Worm (Caenorhabditis elegans) whole organism, early embryonic: ENCODE data around the gene ZK742.3.
A peak's percentile ranks its signal among the peaks of the same experiment; 100 is the strongest.

Source experiments
- B0310.2 ChIP-seq: sonication (generic microtip); optimal IDR thresholded peaks from 2 replicates; lab custom pipeline; 2016; ENCODE audit warnings: mild to moderate bottlenecking, missing genetic modification characterization, missing compliant biosample characterization
- F13C5.2 ChIP-seq: sonication (generic microtip); optimal IDR thresholded peaks from 2 replicates; lab custom pipeline; 2017; ENCODE audit warnings: mild to moderate bottlenecking, missing genetic modification characterization, inconsistent platforms, missing compliant biosample characterization
- aly-1 ChIP-seq: sonication (generic microtip); optimal IDR thresholded peaks from 2 replicates; lab custom pipeline; 2016; ENCODE audit warnings: missing genetic modification characterization, missing compliant biosample characterization
- ama-1 ChIP-seq: fragments of 150-350 bp; optimal IDR thresholded peaks from 2 replicates; lab custom pipeline; 2014
- ceh-13 ChIP-seq: fragments of 200-800 bp; sonication (Bioruptor generic); optimal IDR thresholded peaks from 2 replicates; lab custom pipeline; 2018; ENCODE audit warnings: mild to moderate bottlenecking, missing genetic modification characterization, missing compliant biosample characterization
- ceh-36 ChIP-seq: sonication (generic microtip); optimal IDR thresholded peaks from 2 replicates; lab custom pipeline; 2016; ENCODE audit warnings: missing genetic modification characterization, inconsistent platforms, missing compliant biosample characterization
- ets-7 ChIP-seq: sonication (generic microtip); optimal IDR thresholded peaks from 2 replicates; lab custom pipeline; 2016; ENCODE audit warnings: missing genotype, missing genetic modification characterization, missing compliant biosample characterization
- flt-1 ChIP-seq: fragments of 200-800 bp; sonication (Bioruptor generic); IDR thresholded peaks from 2 replicates; pipeline ENCODE4 v1.3.6; 2022; ENCODE audit warnings: missing genetic modification characterization, missing compliant biosample characterization
- hmbx-1 ChIP-seq: sonication (generic microtip); optimal IDR thresholded peaks from 2 replicates; lab custom pipeline; 2016; ENCODE audit warnings: mild to moderate bottlenecking, missing genetic modification characterization, missing compliant biosample characterization
- hmg-4 ChIP-seq: fragments of 200-800 bp; sonication (Bioruptor generic); optimal IDR thresholded peaks from 2 replicates; lab custom pipeline; 2018; ENCODE audit warnings: mild to moderate bottlenecking, missing genetic modification characterization, missing compliant biosample characterization
- hnd-1 ChIP-seq: sonication (generic microtip); optimal IDR thresholded peaks from 2 replicates; lab custom pipeline; 2016; ENCODE audit warnings: missing genetic modification characterization, missing compliant biosample characterization
- pes-1 ChIP-seq: fragments of 200-800 bp; sonication (Bioruptor generic); IDR thresholded peaks from 2 replicates; pipeline ENCODE4 v1.3.6; 2022; ENCODE audit warnings: missing genetic modification reagents, missing genetic modification characterization, missing compliant biosample characterization
- scrt-1 ChIP-seq: fragments of 200-800 bp; sonication (Bioruptor generic); IDR thresholded peaks from 2 replicates; pipeline ENCODE4 v1.3.6; 2022; ENCODE audit warnings: missing genetic modification characterization, missing compliant biosample characterization
- sea-1 ChIP-seq: fragments of 200-800 bp; sonication (Bioruptor generic); conservative IDR thresholded peaks from 2 replicates; pipeline ENCODE4 v1.3.6; 2022; ENCODE audit warnings: missing genetic modification characterization, missing compliant biosample characterization
- tbx-11 ChIP-seq: fragments of 200-800 bp; sonication (Bioruptor generic); IDR thresholded peaks from 2 replicates; pipeline ENCODE4 v1.3.6; 2022; ENCODE audit warnings: missing genetic modification characterization, missing compliant biosample characterization
- tbx-37 ChIP-seq: fragments of 200-800 bp; sonication (Bioruptor generic); conservative IDR thresholded peaks from 2 replicates; pipeline ENCODE4 v1.3.6; 2022; ENCODE audit warnings: missing genetic modification reagents, missing genetic modification characterization, missing compliant biosample characterization
- tra-4 ChIP-seq: sonication (generic microtip); optimal IDR thresholded peaks from 2 replicates; lab custom pipeline; 2017; ENCODE audit warnings: missing genetic modification characterization, missing compliant biosample characterization

Gene ZK742.3

ce11 chrV:7830952-7831351, 21.2 kb upstream of the ZK742.3 start:
- TF ChIP-seq ama-1 (lab: Kevin White, UChicago): no peak
- TF ChIP-seq hmbx-1 (tag; lab: Kevin White, UChicago): no peak
- TF ChIP-seq hnd-1 (tag; lab: Kevin White, UChicago): no peak

ce11 chrV:7826917-7827316, 17.2 kb upstream of the ZK742.3 start, which contains the start of gene mig-6:
TSS of gene mig-6 (plus strand) at chrV:7827217.
- TF ChIP-seq tbx-37 (GFP tag; lab: Robert Waterston, UW): no peak
- TF ChIP-seq hmg-4: no peak
- no peak for TF ChIP-seq hmbx-1 (tag; lab: Kevin White, UChicago)

- no peak for TF ChIP-seq scrt-1 (GFP tag; lab: Robert Waterston, UW)
- no peak for TF ChIP-seq tra-4 (tag; lab: Kevin White, UChicago)
- TF ChIP-seq B0310.2 (tag; lab: Kevin White, UChicago): no peak
- TF ChIP-seq tbx-37 (GFP tag; lab: Robert Waterston, UW): no peak
- TF ChIP-seq pes-1 (GFP tag; lab: Robert Waterston, UW): no peak
- no peak for TF ChIP-seq ceh-36 (tag; lab: Kevin White, UChicago)
- no peak for TF ChIP-seq aly-1
- TF ChIP-seq ceh-13 (GFP tag; lab: Kevin White, UChicago): no peak
- TF ChIP-seq flt-1: no peak
- no peak for TF ChIP-seq hmg-4
- no peak for TF ChIP-seq ets-7
- TF ChIP-seq tbx-11: no peak
- no peak for TF ChIP-seq hnd-1 (tag; lab: Kevin White, UChicago)
These were observed 16.6 kb upstream of the ZK742.3 start for ce11 chrV:7826362-7826761.

ce11 chrV:7825836-7826235, 16.1 kb upstream of the ZK742.3 start:
- TF ChIP-seq ets-7 (no peak), F13C5.2 (tag; lab: Kevin White, UChicago) (no peak), ama-1 (lab: Kevin White, UChicago) (no peak), scrt-1 (GFP tag; lab: Robert Waterston, UW) (no peak), B0310.2 (tag; lab: Kevin White, UChicago) (no peak), tbx-37 (GFP tag; lab: Robert Waterston, UW) (no peak), hnd-1 (tag; lab: Kevin White, UChicago) (no peak), sea-1 (GFP tag; lab: Robert Waterston, UW) (no peak), tra-4 (tag; lab: Kevin White, UChicago) (no peak), hmg-4 (no peak)

- TF ChIP-seq aly-1 (no peak), F13C5.2 (tag; lab: Kevin White, UChicago) (no peak), pes-1 (GFP tag; lab: Robert Waterston, UW) (no peak), sea-1 (GFP tag; lab: Robert Waterston, UW) (no peak)
These were observed 14.4 kb upstream of the ZK742.3 start for ce11 chrV:7824138-7824537.

- TF ChIP-seq ama-1 (lab: Kevin White, UChicago) (no peak), scrt-1 (GFP tag; lab: Robert Waterston, UW) (no peak), sea-1 (GFP tag; lab: Robert Waterston, UW) (no peak), tbx-11 (no peak), hnd-1 (tag; lab: Kevin White, UChicago) (no peak), pes-1 (GFP tag; lab: Robert Waterston, UW) (no peak), hmg-4 (no peak), hmbx-1 (tag; lab: Kevin White, UChicago) (no peak), ets-7 (no peak), tra-4 (tag; lab: Kevin White, UChicago) (no peak)
These were observed 12.9 kb upstream of the ZK742.3 start for ce11 chrV:7822655-7823054.

ce11 chrV:7820270-7820669, 10.6 kb upstream of the ZK742.3 start, which contains the start of gene lbp-4:
TSS of gene lbp-4 (plus strand) at chrV:7820578.
- TF ChIP-seq flt-1 (peak; percentile 4; the same call in 1 of the 2 replicates), tbx-37 (GFP tag; lab: Robert Waterston, UW) (no peak), ets-7 (peak; percentile 3), hnd-1 (tag; lab: Kevin White, UChicago) (no peak)

- TF ChIP-seq ets-7 (no peak), tbx-37 (GFP tag; lab: Robert Waterston, UW) (no peak), sea-1 (GFP tag; lab: Robert Waterston, UW) (no peak), pes-1 (GFP tag; lab: Robert Waterston, UW) (no peak), B0310.2 (tag; lab: Kevin White, UChicago) (no peak), flt-1 (no peak), hnd-1 (tag; lab: Kevin White, UChicago) (no peak), ceh-36 (tag; lab: Kevin White, UChicago) (no peak), tra-4 (tag; lab: Kevin White, UChicago) (no peak), tbx-11 (no peak), scrt-1 (GFP tag; lab: Robert Waterston, UW) (no peak), hmbx-1 (tag; lab: Kevin White, UChicago) (no peak), F13C5.2 (tag; lab: Kevin White, UChicago) (no peak), aly-1 (no peak)
These were observed 9.9 kb upstream of the ZK742.3 start for ce11 chrV:7819585-7819984.

- TF ChIP-seq B0310.2 (tag; lab: Kevin White, UChicago): no peak
- no peak for TF ChIP-seq ceh-36 (tag; lab: Kevin White, UChicago)
- TF ChIP-seq tbx-37 (GFP tag; lab: Robert Waterston, UW): no peak
- no peak for TF ChIP-seq aly-1
- no peak for TF ChIP-seq ceh-13 (GFP tag; lab: Kevin White, UChicago)
- TF ChIP-seq hnd-1 (tag; lab: Kevin White, UChicago): no peak
These were observed 6.8 kb upstream of the ZK742.3 start for ce11 chrV:7816486-7816885.
